Worm (Caenorhabditis elegans): ENCODE data around the gene sdz-1.

sdz-1 gene

DNA sequence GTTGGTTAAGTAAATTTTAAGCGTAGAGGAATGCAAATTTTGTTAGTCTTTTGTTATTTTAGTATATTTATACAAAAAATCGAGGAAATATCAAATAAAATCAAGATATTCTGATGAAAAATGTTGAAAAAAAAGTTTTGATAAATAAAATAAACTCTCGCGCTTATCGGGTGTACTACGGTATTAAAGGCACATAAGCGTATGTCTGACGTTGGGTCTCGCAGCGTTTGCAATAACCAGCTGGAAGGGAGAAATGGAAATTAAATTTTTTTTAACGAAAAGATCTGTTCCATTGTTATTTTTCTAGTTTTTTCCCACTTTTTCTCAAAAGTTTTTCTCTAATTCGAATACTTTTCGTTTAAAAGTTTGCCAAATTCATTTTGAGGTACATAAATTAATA, 11.0 kb downstream of the sdz-1 start:
- TF ChIP-seq unc-62 (GFP tag; optimal IDR thresholded peaks at IDR 0.05), result no peak

DNA sequence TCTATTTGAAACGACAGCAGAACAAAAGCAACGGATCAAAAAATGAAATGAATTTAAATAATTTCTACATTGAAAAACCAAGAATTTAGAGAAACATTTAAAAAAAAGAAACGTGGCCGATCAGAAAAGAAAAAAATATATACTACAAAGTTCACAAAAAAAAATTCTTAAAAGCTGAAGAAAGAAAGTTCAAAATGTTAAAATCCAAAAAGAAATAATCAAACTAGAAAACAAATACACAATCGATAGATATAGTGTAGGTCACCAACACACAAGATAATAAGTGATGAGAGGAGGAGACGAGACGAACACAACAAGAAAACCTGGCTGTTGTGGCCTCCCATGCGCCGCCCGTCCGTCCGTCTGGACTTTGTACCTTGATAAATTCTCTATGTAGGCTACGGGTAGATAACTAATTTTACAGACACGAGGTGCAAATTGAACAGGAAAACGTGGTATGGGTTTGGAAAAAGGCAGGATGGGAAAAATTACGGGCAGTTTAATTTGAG, 11.6 kb downstream of the sdz-1 start, which contains the start of gene hadb-1:
Gene hadb-1 (minus strand): TSS at position 51 of the 509 bp plus-strand sequence.
- TF ChIP-seq unc-62 (GFP tag; optimal IDR thresholded peaks at IDR 0.05), result no peak

DNA sequence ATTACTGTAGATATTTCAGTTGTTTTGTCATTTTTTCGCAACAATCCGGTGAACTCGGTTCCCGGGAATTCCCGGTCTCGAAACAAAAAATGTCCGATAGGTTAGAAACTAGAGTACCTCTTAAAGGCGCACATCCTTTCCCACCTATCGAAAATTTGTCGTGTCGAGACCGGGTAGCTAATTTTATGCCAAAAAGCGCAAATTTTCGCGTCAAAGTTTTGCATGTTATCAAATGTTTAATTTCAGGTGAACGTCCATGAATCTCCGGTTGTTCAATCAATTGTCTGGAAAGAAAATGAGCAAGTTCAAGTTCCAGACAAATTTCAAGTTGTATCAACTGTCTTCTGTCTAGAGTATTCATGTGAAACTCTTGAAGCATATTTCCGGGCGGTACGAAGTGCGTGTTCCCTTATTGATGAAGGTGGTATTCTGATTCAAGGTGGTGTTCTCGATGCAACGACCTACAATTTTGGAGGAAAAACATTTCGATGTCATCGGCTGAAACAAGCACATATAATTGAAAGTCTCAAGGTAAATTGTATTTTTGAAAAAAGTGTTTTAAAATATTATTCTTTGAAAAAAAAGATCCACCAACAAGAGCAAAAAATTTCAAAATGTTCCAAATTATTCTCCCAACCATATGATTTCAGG, 14.4 kb downstream of the sdz-1 start:
- TF ChIP-seq unc-62 (GFP tag; optimal IDR thresholded peaks at IDR 0.05), result no peak

DNA sequence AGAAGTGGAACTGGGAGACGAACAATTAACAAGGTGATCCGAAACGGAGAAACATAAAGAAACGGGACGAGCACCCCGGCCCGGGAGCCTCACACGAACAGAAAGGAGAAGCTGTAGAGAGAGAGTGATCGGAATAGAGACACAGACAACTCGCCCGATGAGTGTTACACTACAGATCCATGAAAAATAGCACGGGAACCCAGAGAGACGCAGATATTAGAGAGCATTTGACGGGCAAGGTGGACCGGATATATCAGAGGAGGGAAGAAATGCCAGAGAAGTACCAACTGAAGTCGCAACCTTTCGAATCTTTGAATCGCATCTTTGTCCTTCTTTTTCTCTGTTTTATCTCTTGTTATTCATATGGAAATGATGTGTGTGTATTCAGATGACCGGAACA, 15.7 kb downstream of the sdz-1 start, which contains the start of gene anmt-1:
Gene anmt-1 (plus strand): TSS at position 388 of the 400 bp plus-strand sequence.
- TF ChIP-seq unc-62 (GFP tag; optimal IDR thresholded peaks at IDR 0.05), result no peak

DNA sequence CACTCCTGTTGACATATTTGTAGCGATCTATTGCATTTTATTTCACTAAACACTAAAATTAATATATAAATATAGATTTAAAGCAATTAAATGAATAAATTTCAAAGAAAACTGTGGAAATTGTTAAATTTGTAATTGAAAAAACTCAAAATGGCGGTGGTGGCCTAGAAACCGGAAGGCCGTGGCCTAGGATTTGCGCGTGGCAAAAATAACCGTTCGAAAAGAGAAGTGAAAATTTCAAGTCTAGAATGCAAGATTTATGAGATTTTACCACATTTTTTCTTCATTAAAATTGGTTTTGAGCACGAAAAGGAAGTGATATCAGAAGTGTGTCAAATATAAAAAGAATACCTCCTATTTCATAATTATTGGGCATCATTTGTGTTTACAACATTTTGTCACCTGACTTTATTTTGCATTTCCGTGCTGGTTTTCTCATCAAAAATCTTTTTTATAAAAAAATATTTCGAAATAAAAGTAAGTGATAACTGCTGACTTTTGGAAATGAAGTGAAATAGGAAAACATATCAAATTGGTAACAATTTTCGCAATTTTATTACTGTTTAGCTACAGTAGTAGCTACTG, 16.4 kb downstream of the sdz-1 start, which contains the start of gene fli-1:
Gene fli-1 (minus strand): TSS at position 58 of the 585 bp plus-strand sequence.
- TF ChIP-seq unc-62 (GFP tag; optimal IDR thresholded peaks at IDR 0.05), result no peak

DNA sequence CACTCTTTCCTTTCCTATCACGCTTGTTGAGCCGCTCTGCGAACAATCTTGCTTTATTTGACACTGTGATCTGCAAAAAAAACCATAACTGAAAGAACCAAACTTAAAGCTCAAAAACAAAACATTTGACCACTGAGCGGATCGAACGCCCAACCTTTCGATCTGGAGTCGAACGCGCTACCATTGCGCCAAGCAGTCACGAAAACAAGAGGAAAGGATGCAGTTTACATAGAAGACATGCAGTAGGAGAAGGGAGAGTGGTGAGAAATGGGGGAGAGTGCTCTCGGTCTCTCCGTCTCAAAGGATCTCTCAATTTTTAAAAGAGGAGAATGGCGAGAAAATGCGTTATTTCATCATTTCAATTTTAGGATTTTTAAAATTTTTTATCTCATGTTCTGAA, 21.8 kb downstream of the sdz-1 start:
- no peak for TF ChIP-seq unc-62 (GFP tag; optimal IDR thresholded peaks at IDR 0.05)

DNA sequence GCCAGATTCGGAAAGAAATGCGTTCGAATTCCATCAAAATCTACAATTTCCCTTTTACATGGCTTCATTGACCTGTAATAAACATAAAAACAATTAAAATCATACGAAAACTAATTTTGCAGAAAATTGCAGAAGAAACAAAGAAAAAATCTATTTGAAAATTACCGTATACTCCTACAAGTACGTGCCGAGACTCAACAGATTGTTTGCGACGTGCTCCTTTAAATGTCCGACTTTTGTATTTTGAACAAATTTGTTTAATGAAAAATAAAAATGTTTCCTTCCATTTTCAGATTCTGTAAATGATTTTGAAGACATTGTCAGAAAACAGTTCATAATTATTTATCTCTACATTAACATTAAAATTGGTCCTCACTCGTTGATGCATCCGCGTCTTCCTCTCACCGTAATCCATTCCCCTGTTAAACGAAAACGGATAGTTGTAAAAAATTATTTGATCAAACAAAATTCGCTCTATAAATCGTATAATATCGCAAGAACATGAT, 25.1 kb downstream of the sdz-1 start, which contains the start of gene pgl-2:
Gene pgl-2 (minus strand): TSS at position 456 of the 506 bp plus-strand sequence.
- no peak for TF ChIP-seq unc-62 (GFP tag; optimal IDR thresholded peaks at IDR 0.05)

DNA sequence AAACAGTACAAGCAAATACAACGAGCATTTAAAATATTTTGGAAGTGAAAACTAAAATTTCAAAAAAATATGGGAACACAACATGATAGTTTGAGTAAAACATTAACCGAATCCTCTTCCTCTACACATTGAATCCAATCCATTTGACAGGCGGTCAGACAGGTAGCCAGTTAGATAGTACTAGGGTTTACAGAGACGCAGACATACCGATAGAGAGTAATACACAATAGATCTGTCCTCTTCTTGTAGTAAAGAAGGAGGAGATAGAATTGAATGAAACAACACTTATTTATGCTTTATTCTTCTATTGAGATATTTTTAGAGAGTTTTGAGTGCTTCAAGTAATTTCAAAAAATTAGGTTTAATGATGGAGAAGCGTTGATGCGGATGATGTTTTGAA, 31.4 kb downstream of the sdz-1 start:
- TF ChIP-seq unc-62 (GFP tag; optimal IDR thresholded peaks at IDR 0.05), result no peak

DNA sequence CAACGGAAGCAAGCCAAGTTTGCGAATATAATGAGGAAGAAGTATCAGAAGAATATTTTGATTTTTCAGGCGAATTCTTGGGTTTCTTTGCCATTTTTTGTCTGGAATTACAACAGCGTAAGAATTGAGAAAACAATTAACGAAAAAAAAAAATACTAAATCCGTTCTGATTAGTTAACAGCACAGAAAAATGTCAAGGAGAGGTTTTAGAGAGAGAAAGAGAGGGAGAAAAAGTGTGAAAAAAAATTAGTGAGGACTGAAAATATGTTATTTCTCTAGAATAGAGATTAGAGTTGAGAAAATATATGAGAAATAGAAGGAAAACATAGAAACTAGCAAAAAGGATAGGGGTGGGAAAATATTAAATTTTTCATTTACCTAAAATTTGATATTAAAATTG, 32.8 kb downstream of the sdz-1 start, which contains the start of gene dpy-19:
Gene dpy-19 (minus strand): TSS at position 101 of the 400 bp plus-strand sequence.
- TF ChIP-seq unc-62 (GFP tag; optimal IDR thresholded peaks at IDR 0.05), result no peak

DNA sequence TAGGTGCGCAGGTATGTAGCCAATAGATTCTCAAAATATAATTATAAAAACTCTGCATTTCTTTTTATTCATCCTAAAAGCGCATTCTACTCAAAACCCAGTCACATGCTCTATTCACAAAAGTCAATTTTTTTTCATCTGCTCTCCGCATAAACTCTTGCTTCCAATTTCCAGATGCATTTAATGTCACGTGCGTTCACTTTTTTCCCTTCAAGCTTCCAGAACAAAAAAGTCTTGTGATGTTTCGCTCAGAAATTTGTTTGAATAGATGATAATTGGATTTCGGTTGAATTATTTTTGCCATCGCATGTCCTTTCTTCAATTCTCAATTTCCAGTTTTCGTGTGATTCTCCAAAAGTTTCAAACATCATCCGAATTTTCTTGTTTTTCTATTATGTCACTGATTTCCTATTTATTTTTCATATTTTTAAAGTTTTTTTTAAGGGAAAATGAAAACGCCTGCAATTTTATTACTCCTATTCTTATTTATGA, 35.2 kb downstream of the sdz-1 start, which contains the start of gene F22B7.1:
Gene F22B7.1 (plus strand): TSS at position 442 of the 492 bp plus-strand sequence.
- no peak for TF ChIP-seq unc-62 (GFP tag; optimal IDR thresholded peaks at IDR 0.05)

DNA sequence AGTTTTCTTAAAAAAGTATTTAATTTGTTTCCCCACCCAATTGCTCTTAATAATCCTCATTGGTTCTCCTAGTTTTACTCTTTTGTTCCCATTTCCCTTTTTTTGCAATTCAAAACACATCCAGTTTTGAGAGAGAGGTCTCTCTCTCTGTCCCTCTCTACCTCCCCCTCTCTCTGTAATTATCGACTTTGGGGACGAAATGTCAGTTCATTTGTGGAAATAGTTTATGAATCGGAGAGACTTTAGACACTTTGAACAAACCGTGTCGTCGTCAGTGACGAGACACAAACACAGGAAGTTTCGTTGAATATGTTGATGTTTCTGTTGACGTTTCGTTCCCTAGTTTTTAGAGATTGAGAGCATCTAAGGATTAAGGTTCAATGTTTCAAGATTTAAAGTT, 37.0 kb downstream of the sdz-1 start:
- no peak for TF ChIP-seq unc-62 (GFP tag; optimal IDR thresholded peaks at IDR 0.05)

DNA sequence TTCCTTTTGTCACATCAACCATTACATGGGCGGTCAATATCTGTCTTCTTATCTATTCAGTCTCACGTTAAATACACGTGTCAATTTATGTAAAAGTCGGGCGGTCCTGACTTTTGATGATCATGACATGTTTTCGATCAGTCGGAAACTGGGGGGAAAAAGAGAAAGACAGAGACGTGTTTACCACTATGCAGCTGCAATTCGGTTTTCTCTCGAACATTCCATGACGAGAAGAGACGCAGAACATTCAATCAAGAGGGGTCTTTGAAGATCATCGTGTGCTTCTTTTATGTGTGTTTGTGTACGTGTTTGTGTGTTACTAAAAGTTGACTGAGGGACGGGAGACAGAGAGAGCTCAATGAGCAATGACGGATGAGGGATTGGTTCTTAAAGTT, 41.8 kb downstream of the sdz-1 start:
- TF ChIP-seq unc-62 (GFP tag; optimal IDR thresholded peaks at IDR 0.05), result no peak

DNA sequence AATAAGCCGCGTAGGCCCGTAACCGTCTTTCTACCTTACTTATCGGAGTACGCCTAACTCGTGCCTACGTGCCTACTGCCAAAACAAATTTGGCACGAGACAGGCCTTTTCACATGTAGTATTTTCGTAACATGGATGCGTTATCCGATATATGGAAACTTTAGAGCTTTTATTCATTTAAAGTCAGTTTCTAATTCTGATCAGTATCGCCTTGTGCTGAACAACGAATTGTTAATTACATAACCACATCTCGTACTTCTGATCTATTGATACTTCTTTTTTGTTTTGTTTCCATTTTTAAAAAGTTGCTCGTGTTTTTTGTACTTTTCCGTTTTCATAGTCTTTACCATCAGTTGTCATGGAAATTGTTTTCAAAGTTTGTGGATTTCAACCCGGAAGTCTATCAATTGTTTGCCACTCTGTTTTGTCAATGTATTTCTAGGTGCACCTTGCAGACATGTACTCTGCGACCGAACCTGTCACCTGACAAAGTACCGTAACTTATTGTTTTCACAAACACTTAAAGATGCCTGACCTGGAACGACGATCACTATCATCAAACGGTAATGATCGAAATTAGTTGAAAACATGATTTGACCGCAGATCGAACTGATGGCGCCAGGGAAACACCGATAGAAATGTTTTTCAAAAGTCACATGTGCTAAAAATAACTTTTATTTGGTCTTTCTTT, 42.3 kb downstream of the sdz-1 start:
- no peak for TF ChIP-seq unc-62 (GFP tag; optimal IDR thresholded peaks at IDR 0.05)

DNA sequence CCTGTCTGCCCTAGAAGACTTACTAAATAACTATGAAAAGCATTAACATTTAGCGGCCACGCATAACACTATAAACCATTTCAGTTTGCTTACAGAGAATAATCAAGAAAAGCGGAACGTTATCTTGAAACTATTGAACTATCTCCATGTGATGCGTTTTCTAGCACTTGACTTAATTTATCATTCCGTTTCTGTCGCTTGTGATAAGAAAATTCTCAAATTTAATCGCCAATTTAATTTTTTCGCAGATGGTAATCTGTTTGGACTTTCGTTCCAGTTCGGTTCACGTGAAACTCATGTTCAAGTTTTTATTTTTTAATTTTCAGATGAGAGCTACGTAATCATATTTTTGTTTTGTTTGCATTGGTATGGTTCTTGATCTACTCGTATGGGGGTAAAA, 43.2 kb downstream of the sdz-1 start:
- no peak for TF ChIP-seq unc-62 (GFP tag; optimal IDR thresholded peaks at IDR 0.05)

DNA sequence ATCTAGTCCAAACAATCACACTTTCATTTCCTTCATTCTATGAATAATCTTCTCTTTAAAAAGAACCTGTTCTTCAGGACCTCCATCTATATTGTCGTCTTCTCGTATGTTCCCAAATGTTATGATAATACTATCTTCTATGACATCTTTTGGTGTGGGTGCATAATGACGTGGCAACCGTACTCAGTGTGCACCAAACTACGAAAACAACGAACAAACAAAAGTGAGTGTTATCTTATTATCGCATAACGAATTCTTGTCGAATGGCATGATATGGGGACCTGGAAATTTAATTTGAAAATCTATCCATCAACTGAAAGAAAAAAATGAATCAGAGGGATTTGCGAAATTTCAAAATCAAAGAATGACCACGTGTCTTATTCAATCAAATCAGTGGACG, 44.1 kb downstream of the sdz-1 start:
- no peak for TF ChIP-seq unc-62 (GFP tag; optimal IDR thresholded peaks at IDR 0.05)

DNA sequence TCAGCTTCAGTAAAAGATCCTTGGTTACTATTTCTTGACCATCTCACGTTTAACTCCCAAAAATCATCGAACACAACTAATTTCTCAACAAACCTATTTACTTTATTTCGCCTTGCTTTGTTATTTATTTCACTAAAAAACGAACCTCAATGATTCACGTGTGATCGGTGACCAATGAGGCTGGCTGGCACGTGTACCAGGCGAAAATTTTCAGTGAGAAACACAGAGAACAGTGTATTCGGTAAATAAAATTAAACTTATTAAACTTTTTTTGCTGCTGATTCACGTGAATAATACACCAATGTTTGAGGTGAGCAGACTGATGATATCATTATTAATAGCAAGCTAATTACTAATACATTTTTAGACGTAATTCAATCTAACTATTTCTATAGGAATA, 44.7 kb downstream of the sdz-1 start:
- TF ChIP-seq unc-62 (GFP tag; optimal IDR thresholded peaks at IDR 0.05), result no peak
